Fruit fly (Drosophila melanogaster): ENCODE results near the gene Exo84.

The Exo84 gene

DNA sequence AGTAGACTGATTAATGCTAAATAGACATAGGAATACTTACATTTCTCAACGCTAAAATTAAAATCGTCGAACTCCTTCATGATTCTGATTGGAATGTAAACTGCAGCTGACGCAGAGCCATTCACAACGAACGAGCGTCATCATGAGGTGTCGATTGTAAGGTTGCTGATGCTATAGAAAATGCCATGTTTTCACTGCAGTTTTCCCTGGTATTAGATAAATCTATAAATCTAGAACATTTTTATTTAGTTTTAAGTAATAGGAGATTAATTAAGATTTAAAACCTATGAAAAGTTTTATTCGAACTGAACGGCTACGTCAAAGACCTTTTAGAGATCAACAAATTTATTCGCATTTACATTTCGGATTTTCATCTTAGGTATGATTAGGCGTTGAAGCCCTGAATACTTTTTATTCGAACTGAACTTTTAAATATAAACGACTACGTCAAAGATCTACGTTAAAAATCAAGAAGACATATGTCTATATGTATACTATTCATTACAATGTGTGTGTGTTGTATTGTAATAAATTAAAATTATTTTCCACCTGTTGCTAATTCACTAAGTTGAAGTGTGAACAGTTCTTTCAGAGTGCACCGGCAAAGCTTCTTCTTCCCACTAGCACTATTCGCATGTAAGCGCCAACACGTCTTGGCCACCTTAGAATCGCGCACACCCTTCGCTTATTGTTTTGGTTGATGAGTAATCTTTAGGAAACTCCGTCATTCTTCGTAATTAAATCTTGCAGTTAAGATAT lies at the start of gene Exo84, which contains the start of gene Vps2:
Gene Exo84 (minus strand): TSS at position 108 of the 759 bp plus-strand sequence.
Gene Vps2 (plus strand): TSS at position 672 of the 759 bp plus-strand sequence.
- TF ChIP-seq HHEX (GFP tag; optimal IDR thresholded peaks at IDR 0.05) (no peak), Sox102F (GFP tag; optimal IDR thresholded peaks at IDR 0.05) (no peak), ac (GFP tag; optimal IDR thresholded peaks at IDR 0.05) (no peak), Bteb2 (GFP tag; optimal IDR thresholded peaks at IDR 0.05) (no peak), vvl (GFP tag; IDR thresholded peaks at IDR 0.05) (peak; percentile 13; the same call in 1 of the 2 replicates), pfk (GFP tag; optimal IDR thresholded peaks at IDR 0.05) (no peak), CG32772 (GFP tag; IDR thresholded peaks at IDR 0.05) (no peak), Hr39 (optimal IDR thresholded peaks at IDR 0.05) (no peak), CG12942 (GFP tag; optimal IDR thresholded peaks at IDR 0.05) (peak; percentile 29), kay (GFP tag; optimal IDR thresholded peaks at IDR 0.05) (peak; percentile 67), CG18011 (GFP tag; optimal IDR thresholded peaks at IDR 0.05) (no peak), CG11560 (tag; IDR thresholded peaks at IDR 0.05) (peak; percentile 13; the same call in 1 of the 3 replicates), ato (GFP tag; IDR thresholded peaks at IDR 0.05; ENCODE audit: partially characterized antibody) (no peak), CG2678 (tag; optimal IDR thresholded peaks at IDR 0.05) (no peak), tap (tag; optimal IDR thresholded peaks at IDR 0.05) (no peak), zfh2 (GFP tag; optimal IDR thresholded peaks at IDR 0.05) (peak; percentile 63), lmd (GFP tag; IDR thresholded peaks at IDR 0.05) (no peak; the same call in 1 of the 2 replicates), dati (GFP tag; IDR thresholded peaks at IDR 0.05) (no peak), HLH54F (GFP tag; optimal IDR thresholded peaks at IDR 0.05) (peak; percentile 44), CG6765 (GFP tag; optimal IDR thresholded peaks at IDR 0.05) (no peak), CG6683 (GFP tag; optimal IDR thresholded peaks at IDR 0.05) (no peak), CG4730 (GFP tag; IDR thresholded peaks at IDR 0.05) (no peak), Lpt (GFP tag; optimal IDR thresholded peaks at IDR 0.05) (no peak), run (tag; optimal IDR thresholded peaks at IDR 0.05) (no peak), onecut (GFP tag; IDR thresholded peaks at IDR 0.05) (no peak), br (optimal IDR thresholded peaks at IDR 0.05) (no peak), gro (GFP tag; optimal IDR thresholded peaks at IDR 0.05) (peak; percentile 37), pho (GFP tag; optimal IDR thresholded peaks at IDR 0.05) (peak; percentile 47), row (GFP tag; IDR thresholded peaks at IDR 0.05) (peak; percentile 86), CG30020 (tag; optimal IDR thresholded peaks at IDR 0.05) (peak; percentile 81), CG8388 (GFP tag; optimal IDR thresholded peaks at IDR 0.05) (no peak), CG2875 (GFP tag; optimal IDR thresholded peaks at IDR 0.05) (no peak), NC2β (GFP tag; optimal IDR thresholded peaks at IDR 0.05) (no peak), Lhr (GFP tag; optimal IDR thresholded peaks at IDR 0.05) (peak; percentile 25), NK7.1 (GFP tag; optimal IDR thresholded peaks at IDR 0.05) (no peak), ken (GFP tag; IDR thresholded peaks at IDR 0.05) (no peak), CG7271 (tag; optimal IDR thresholded peaks at IDR 0.05) (no peak), ash1 (GFP tag; optimal IDR thresholded peaks at IDR 0.05) (no peak), Chrac-16 (GFP tag; optimal IDR thresholded peaks at IDR 0.05) (peak; percentile 38), CG8944 (GFP tag; optimal IDR thresholded peaks at IDR 0.05) (no peak), dysf (GFP tag; IDR thresholded peaks at IDR 0.05) (peak; percentile 80), Ptx1 (GFP tag; IDR thresholded peaks at IDR 0.05) (peak; percentile 73), CG3281 (GFP tag; optimal IDR thresholded peaks at IDR 0.05) (no peak), CG11504 (tag; optimal IDR thresholded peaks at IDR 0.05) (no peak), NFAT (GFP tag; IDR thresholded peaks at IDR 0.05) (peak; percentile 26; the same call in 1 of the 2 replicates), Usf (GFP tag; optimal IDR thresholded peaks at IDR 0.05) (peak; percentile 67), Blimp-1 (GFP tag; optimal IDR thresholded peaks at IDR 0.05) (no peak), Xrp1 (GFP tag; IDR thresholded peaks at IDR 0.05) (0 out of 2 replicates have a peak, but pooled peaks have one; percentile 9), dan (GFP tag; IDR thresholded peaks at IDR 0.05) (no peak), CG7987 (GFP tag; optimal IDR thresholded peaks at IDR 0.05) (no peak), Doc3 (GFP tag; IDR thresholded peaks at IDR 0.05; ENCODE audit: partially characterized antibody) (no peak)

All from whole organism, embryonic.